Worm (Caenorhabditis elegans): Measurements from ENCODE around the gene F54D5.7.

- TF ChIP-seq ttx-3 (tag; optimal IDR thresholded peaks at IDR 0.05) (no peak), ama-1 (optimal IDR thresholded peaks at IDR 0.05) (no peak), ets-4 (tag; optimal IDR thresholded peaks at IDR 0.05) (no peak), fkh-10 (GFP tag; optimal IDR thresholded peaks at IDR 0.05) (no peak), elt-2 (tag; optimal IDR thresholded peaks at IDR 0.05) (no peak), ceh-19 (GFP tag; optimal IDR thresholded peaks at IDR 0.05) (no peak), pag-3 (tag; optimal IDR thresholded peaks at IDR 0.05; ENCODE audit: borderline replicate concordance) (no peak), nhr-11 (tag; optimal IDR thresholded peaks at IDR 0.05) (no peak), ceh-30 (tag; optimal IDR thresholded peaks at IDR 0.05) (no peak), lim-6 (tag; optimal IDR thresholded peaks at IDR 0.05) (no peak), lin-11 (tag; optimal IDR thresholded peaks at IDR 0.05) (no peak), rnt-1 (tag; optimal IDR thresholded peaks at IDR 0.05) (no peak), pqm-1 (tag; optimal IDR thresholded peaks at IDR 0.05) (no peak), nfya-1 (tag; optimal IDR thresholded peaks at IDR 0.05) (no peak)
Measured at ce11 chrII:11536505-11536904, 10.8 kb upstream of the F54D5.7 start.
